Worm (Caenorhabditis elegans): ENCODE results near the gene K02E11.6.

Gene K02E11.6

DNA sequence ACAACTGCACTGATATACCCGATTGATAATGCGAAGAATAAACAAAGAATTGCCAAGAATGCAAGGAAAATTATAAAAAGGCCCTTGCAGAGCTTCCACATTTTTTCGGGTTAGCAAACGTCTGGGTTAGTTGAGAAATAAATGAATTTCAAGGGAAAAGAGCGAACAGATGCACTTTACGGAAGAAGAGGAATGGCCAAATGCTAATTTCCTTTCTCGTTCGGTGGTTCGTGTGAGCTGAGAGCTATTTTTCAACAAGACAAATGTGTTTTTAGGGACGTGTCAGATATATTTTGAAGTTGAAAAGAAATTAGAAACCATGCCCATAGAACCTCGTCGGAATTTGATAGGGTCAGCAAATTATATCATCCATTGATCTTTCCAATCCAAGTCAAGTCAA lies 12.2 kb downstream of the K02E11.6 start, which contains the start of gene F40G12.2:
TSS of gene F40G12.2 (minus strand) at position 101 of the 400 bp plus-strand sequence.
- TF ChIP-seq elt-3 (tag; optimal IDR thresholded peaks at IDR 0.05), result no peak

- peak; percentile 1 for TF ChIP-seq snpc-4 (tag; optimal IDR thresholded peaks at IDR 0.05)
- TF ChIP-seq pqm-1 (tag; optimal IDR thresholded peaks at IDR 0.05), result no peak
These were observed 18.8 kb downstream of the K02E11.6 start for ce11 chrV:14267326-14267942.

- no peak for TF ChIP-seq nhr-237 (tag; optimal IDR thresholded peaks at IDR 0.05)
- no peak for TF ChIP-seq ztf-11 (tag; optimal IDR thresholded peaks at IDR 0.05)
- TF ChIP-seq fos-1 (tag; optimal IDR thresholded peaks at IDR 0.05), result no peak
- no peak for TF ChIP-seq nhr-67 (tag; optimal IDR thresholded peaks at IDR 0.05)
- no peak for TF ChIP-seq ceh-16 (tag; optimal IDR thresholded peaks at IDR 0.05)
- no peak for TF ChIP-seq egl-27 (tag; optimal IDR thresholded peaks at IDR 0.05)
- no peak for TF ChIP-seq egl-5 (tag; optimal IDR thresholded peaks at IDR 0.05)
- TF ChIP-seq lin-39 (tag; optimal IDR thresholded peaks at IDR 0.05), result no peak
- no peak for TF ChIP-seq sea-2 (GFP tag; optimal IDR thresholded peaks at IDR 0.05)
- no peak for TF ChIP-seq pha-4 (tag; optimal IDR thresholded peaks at IDR 0.05)
- no peak for TF ChIP-seq nfya-1 (tag; optimal IDR thresholded peaks at IDR 0.05; ENCODE audit: insufficient read depth)
- TF ChIP-seq ztf-4 (tag; optimal IDR thresholded peaks at IDR 0.05), result no peak
- no peak for TF ChIP-seq mdl-1 (tag; optimal IDR thresholded peaks at IDR 0.05)
- TF ChIP-seq elt-2 (tag; optimal IDR thresholded peaks at IDR 0.05), result no peak
These were observed 20.0 kb downstream of the K02E11.6 start, which contains the start of gene F40G12.4 for ce11 chrV:14268616-14269015. TSS of gene F40G12.4 (minus strand) at chrV:14268716.

- TF ChIP-seq daf-12 (tag; optimal IDR thresholded peaks at IDR 0.05), result no peak
- no peak for TF ChIP-seq nfya-1 (tag; optimal IDR thresholded peaks at IDR 0.05; ENCODE audit: insufficient read depth)
- TF ChIP-seq fkh-2 (tag; optimal IDR thresholded peaks at IDR 0.05), result no peak
- TF ChIP-seq ama-1 (optimal IDR thresholded peaks at IDR 0.05), result no peak
- no peak for TF ChIP-seq nhr-76 (tag; optimal IDR thresholded peaks at IDR 0.05)
- TF ChIP-seq nhr-11 (tag; optimal IDR thresholded peaks at IDR 0.05), result no peak
- no peak for TF ChIP-seq ztf-11 (tag; optimal IDR thresholded peaks at IDR 0.05)
- no peak for TF ChIP-seq mml-1 (tag; optimal IDR thresholded peaks at IDR 0.05)
- TF ChIP-seq pqm-1 (tag; optimal IDR thresholded peaks at IDR 0.05), result no peak
- no peak for TF ChIP-seq egl-27 (tag; optimal IDR thresholded peaks at IDR 0.05)
- TF ChIP-seq snpc-4 (tag; optimal IDR thresholded peaks at IDR 0.05), result no peak
- TF ChIP-seq fkh-10 (GFP tag; optimal IDR thresholded peaks at IDR 0.05), result no peak
- no peak for TF ChIP-seq nhr-28 (tag; optimal IDR thresholded peaks at IDR 0.05)
- TF ChIP-seq nhr-43 (tag; optimal IDR thresholded peaks at IDR 0.05; ENCODE audit: poor library complexity, severe bottlenecking), result no peak
These were observed 22.1 kb downstream of the K02E11.6 start, which contains the start of gene F40G12.5 for ce11 chrV:14270729-14271128. TSS of gene F40G12.5 (minus strand) at chrV:14270829.

DNA sequence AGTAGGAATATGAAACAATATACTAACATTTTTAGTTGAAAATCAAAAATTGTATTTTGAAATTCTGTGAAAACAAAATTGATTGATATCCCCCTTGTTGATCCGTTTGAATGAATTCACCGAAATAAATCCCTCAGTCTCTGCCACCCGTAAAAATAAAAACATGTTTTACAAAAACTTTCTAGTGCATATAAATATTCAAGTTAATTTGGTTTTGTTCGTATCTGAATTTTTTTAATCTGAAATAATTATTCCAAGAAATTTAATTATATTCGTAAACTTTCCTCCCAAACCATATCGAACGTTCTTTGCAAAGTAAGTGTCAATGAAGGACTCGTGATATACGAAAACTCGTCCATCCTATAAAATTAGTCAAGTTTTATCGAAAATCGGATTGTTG lies 24.4 kb downstream of the K02E11.6 start, which contains the start of gene F40G12.6:
TSS of gene F40G12.6 (minus strand) at position 101 of the 400 bp plus-strand sequence.
- TF ChIP-seq fkh-10 (GFP tag; optimal IDR thresholded peaks at IDR 0.05) (no peak), nhr-23 (tag; optimal IDR thresholded peaks at IDR 0.05) (no peak), zag-1 (tag; optimal IDR thresholded peaks at IDR 0.05) (no peak), jun-1 (tag; optimal IDR thresholded peaks at IDR 0.05) (no peak), nhr-25 (tag; optimal IDR thresholded peaks at IDR 0.05) (no peak), lin-15B (tag; optimal IDR thresholded peaks at IDR 0.05) (no peak), unc-39 (tag; optimal IDR thresholded peaks at IDR 0.05) (no peak), egl-27 (tag; optimal IDR thresholded peaks at IDR 0.05) (no peak), ztf-4 (tag; optimal IDR thresholded peaks at IDR 0.05) (no peak), unc-62 (GFP tag; optimal IDR thresholded peaks at IDR 0.05) (no peak), hmg-11 (tag; optimal IDR thresholded peaks at IDR 0.05) (no peak), elt-2 (tag; optimal IDR thresholded peaks at IDR 0.05) (no peak), ceh-82 (tag; optimal IDR thresholded peaks at IDR 0.05) (no peak), pqm-1 (tag; optimal IDR thresholded peaks at IDR 0.05) (no peak), elt-3 (tag; optimal IDR thresholded peaks at IDR 0.05) (no peak)
